Fruit fly (Drosophila melanogaster) whole organism, embryonic: Measurements from ENCODE around the gene kdn.
A peak's percentile ranks its signal among the peaks of the same experiment; 100 is the strongest.

Experiments used
- Bteb2 ChIP-seq: fragments of 200-800 bp; sonication (Bioruptor generic); optimal IDR thresholded peaks from 2 replicates; lab custom pipeline; 2016; ENCODE audit warnings: missing biosample characterization, missing genetic modification characterization
- CG10274 ChIP-seq: fragments of 200-800 bp; sonication (Bioruptor generic); optimal IDR thresholded peaks from 3 replicates; lab custom pipeline; 2017; ENCODE audit warnings: missing biosample characterization, mild to moderate bottlenecking, missing genetic modification characterization
- CG11504 ChIP-seq: fragments of 200-800 bp; sonication (Bioruptor generic); optimal IDR thresholded peaks from 3 replicates; lab custom pipeline; 2019; ENCODE audit warnings: missing biosample characterization, mild to moderate bottlenecking, missing genetic modification characterization, moderate library complexity
- CG12769 ChIP-seq: fragments of 200-800 bp; sonication (Bioruptor generic); optimal IDR thresholded peaks from 2 replicates; lab custom pipeline; 2019; ENCODE audit warnings: missing biosample characterization, mild to moderate bottlenecking, missing genetic modification characterization, moderate library complexity
- CG14860 ChIP-seq: fragments of 200-800 bp; sonication (Bioruptor generic); IDR thresholded peaks from 3 replicates; pipeline ENCODE4 v1.3.6; 2022; ENCODE audit warnings: missing biosample characterization, missing genetic modification characterization; ENCODE audit not compliant: partially characterized antibody
- CG15269 ChIP-seq: fragments of 200-800 bp; sonication (Bioruptor generic); optimal IDR thresholded peaks from 2 replicates; lab custom pipeline; 2018; ENCODE audit warnings: missing biosample characterization, mild to moderate bottlenecking, missing genetic modification characterization, moderate library complexity
- CG17186 ChIP-seq: fragments of 200-800 bp; sonication (Bioruptor generic); optimal IDR thresholded peaks from 3 replicates; lab custom pipeline; 2017; ENCODE audit warnings: missing biosample characterization, missing genetic modification reagents, missing genetic modification characterization
- CG17385 ChIP-seq: fragments of 200-800 bp; sonication (Bioruptor generic); optimal IDR thresholded peaks from 3 replicates; lab custom pipeline; 2018; ENCODE audit warnings: missing biosample characterization, mild to moderate bottlenecking, missing genetic modification characterization
- CG2678 ChIP-seq: fragments of 200-800 bp; sonication (Bioruptor generic); optimal IDR thresholded peaks from 3 replicates; lab custom pipeline; 2019; ENCODE audit warnings: missing biosample characterization, mild to moderate bottlenecking, missing genetic modification characterization, moderate library complexity
- CG30020 ChIP-seq: fragments of 200-800 bp; optimal IDR thresholded peaks from 2 replicates; lab custom pipeline; 2019; ENCODE audit warnings: missing biosample characterization, mild to moderate bottlenecking, missing genetic modification characterization, moderate library complexity
- CG32772 ChIP-seq: fragments of 200-800 bp; sonication (Bioruptor generic); IDR thresholded peaks from 2 replicates; pipeline ENCODE4 v1.3.6; 2022; ENCODE audit warnings: missing biosample characterization, missing genetic modification characterization
- CG34376 ChIP-seq: fragments of 200-800 bp; sonication (Bioruptor generic); optimal IDR thresholded peaks from 2 replicates; lab custom pipeline; 2018; ENCODE audit warnings: missing biosample characterization, mild to moderate bottlenecking, missing genetic modification characterization
- CG4730 ChIP-seq: fragments of 200-800 bp; sonication (Bioruptor generic); IDR thresholded peaks from 2 replicates; pipeline ENCODE4 v1.3.6; 2022; ENCODE audit warnings: missing biosample characterization, missing genetic modification characterization
- CG4854 ChIP-seq: fragments of 200-800 bp; sonication (Bioruptor generic); optimal IDR thresholded peaks from 2 replicates; lab custom pipeline; 2016; ENCODE audit warnings: missing biosample characterization, missing genetic modification characterization, inconsistent platforms
- CG6854 ChIP-seq: fragments of 200-800 bp; sonication (Bioruptor generic); optimal IDR thresholded peaks from 3 replicates; lab custom pipeline; 2017; ENCODE audit warnings: missing biosample characterization, mild to moderate bottlenecking, missing genetic modification characterization
- CG7839 ChIP-seq: fragments of 200-800 bp; sonication (Bioruptor generic); optimal IDR thresholded peaks from 3 replicates; lab custom pipeline; 2018; ENCODE audit warnings: missing biosample characterization, mild to moderate bottlenecking, missing genetic modification characterization, moderate library complexity
- CG8089 ChIP-seq: fragments of 200-800 bp; sonication (Bioruptor generic); optimal IDR thresholded peaks from 3 replicates; lab custom pipeline; 2016; ENCODE audit warnings: missing biosample characterization, missing genetic modification characterization
- CoRest ChIP-seq: fragments of 200-800 bp; sonication (Bioruptor generic); optimal IDR thresholded peaks from 3 replicates; lab custom pipeline; 2018; ENCODE audit warnings: missing biosample characterization, mild to moderate bottlenecking, missing genetic modification characterization, moderate library complexity
- Dp ChIP-seq: fragments of 200-800 bp; sonication (Bioruptor generic); optimal IDR thresholded peaks from 2 replicates; lab custom pipeline; 2018; ENCODE audit warnings: missing biosample characterization, mild to moderate bottlenecking, missing genetic modification characterization, moderate library complexity
- E2f1 ChIP-seq: fragments of 200-800 bp; sonication (Bioruptor generic); IDR thresholded peaks from 2 replicates; pipeline ENCODE4 v1.3.6; 2022; ENCODE audit warnings: missing biosample characterization, missing genetic modification characterization
- Hey ChIP-seq: fragments of 200-800 bp; sonication (Bioruptor generic); optimal IDR thresholded peaks from 3 replicates; lab custom pipeline; 2018; ENCODE audit warnings: missing biosample characterization, mild to moderate bottlenecking, missing genetic modification characterization
- HmgZ ChIP-seq: fragments of 200-800 bp; sonication (Bioruptor generic); optimal IDR thresholded peaks from 2 replicates; lab custom pipeline; 2018; ENCODE audit warnings: missing biosample characterization, mild to moderate bottlenecking, missing genetic modification characterization
- Hr3 ChIP-seq: fragments of 200-800 bp; sonication (Bioruptor generic); optimal IDR thresholded peaks from 3 replicates; lab custom pipeline; 2016; ENCODE audit warnings: missing biosample characterization, missing genetic modification characterization
- MBD-R2 ChIP-seq: fragments of 200-800 bp; sonication (Bioruptor generic); IDR thresholded peaks from 2 replicates; pipeline ENCODE4 v1.3.6; 2022; ENCODE audit warnings: missing biosample characterization, missing genetic modification characterization
- Meics ChIP-seq: fragments of 200-800 bp; sonication (Bioruptor generic); optimal IDR thresholded peaks from 2 replicates; lab custom pipeline; 2017; ENCODE audit warnings: missing biosample characterization, mild to moderate bottlenecking, missing genetic modification characterization
- Optix ChIP-seq: fragments of 200-800 bp; sonication (Bioruptor generic); IDR thresholded peaks from 3 replicates; pipeline ENCODE4 v1.3.6; 2022; ENCODE audit warnings: missing biosample characterization, missing genetic modification characterization
- Pdp1 ChIP-seq, 2 experiments: fragments of 200-800 bp; sonication (Bioruptor generic); optimal IDR thresholded peaks; 3 replicates each; lab custom pipeline; 2016; ENCODE audit warnings: missing biosample characterization in 2 of 2, missing genetic modification characterization in 2 of 2, mild to moderate bottlenecking in 1 of 2, moderate library complexity in 1 of 2
- Ptx1 ChIP-seq: fragments of 200-800 bp; sonication (Bioruptor generic); IDR thresholded peaks from 2 replicates; pipeline ENCODE4 v1.3.6; 2022; ENCODE audit warnings: missing biosample characterization, missing genetic modification characterization
- Sox102F ChIP-seq: fragments of 200-800 bp; sonication (Bioruptor generic); optimal IDR thresholded peaks from 2 replicates; lab custom pipeline; 2018; ENCODE audit warnings: missing biosample characterization, mild to moderate bottlenecking, missing genetic modification characterization, moderate library complexity
- Spps ChIP-seq: fragments of 200-800 bp; sonication (Bioruptor generic); optimal IDR thresholded peaks from 2 replicates; lab custom pipeline; 2018; ENCODE audit warnings: missing biosample characterization, mild to moderate bottlenecking, missing genetic modification characterization
- Usf ChIP-seq: fragments of 200-800 bp; sonication (Bioruptor generic); optimal IDR thresholded peaks from 2 replicates; lab custom pipeline; 2017; ENCODE audit warnings: missing genotype, missing biosample characterization, missing genetic modification characterization
- al ChIP-seq: fragments of 200-800 bp; sonication (Bioruptor generic); IDR thresholded peaks from 2 replicates; pipeline ENCODE4 v1.3.6; 2022; ENCODE audit warnings: missing biosample characterization, missing genetic modification characterization
- ara ChIP-seq: fragments of 200-800 bp; sonication (Bioruptor generic); IDR thresholded peaks from 2 replicates; pipeline ENCODE4 v1.3.6; 2022; ENCODE audit warnings: missing biosample characterization, missing genetic modification characterization
- bbx ChIP-seq: fragments of 200-800 bp; sonication (Bioruptor generic); IDR thresholded peaks from 2 replicates; pipeline ENCODE4 v1.3.6; 2022; ENCODE audit warnings: missing biosample characterization, missing genetic modification characterization; ENCODE audit not compliant: partially characterized antibody
- chinmo ChIP-seq: fragments of 200-800 bp; sonication (Bioruptor generic); IDR thresholded peaks from 4 replicates; pipeline ENCODE4 v1.3.6; 2022; ENCODE audit warnings: missing biosample characterization, missing genetic modification characterization; ENCODE audit not compliant: partially characterized antibody
- emc ChIP-seq: fragments of 200-800 bp; sonication (Bioruptor generic); optimal IDR thresholded peaks from 2 replicates; lab custom pipeline; 2016; ENCODE audit warnings: missing biosample characterization, missing genetic modification characterization
- exex ChIP-seq: fragments of 200-800 bp; sonication (Bioruptor generic); optimal IDR thresholded peaks from 4 replicates; lab custom pipeline; 2018; ENCODE audit warnings: missing biosample characterization, mild to moderate bottlenecking, missing genetic modification characterization, moderate library complexity
- grn ChIP-seq: fragments of 200-800 bp; sonication (Bioruptor generic); optimal IDR thresholded peaks from 3 replicates; lab custom pipeline; 2017; ENCODE audit warnings: missing biosample characterization, missing genetic modification characterization
- gsb-n ChIP-seq: fragments of 200-800 bp; sonication (Bioruptor generic); optimal IDR thresholded peaks from 3 replicates; lab custom pipeline; 2018; ENCODE audit warnings: missing biosample characterization, mild to moderate bottlenecking, missing genetic modification characterization
- ind ChIP-seq: fragments of 200-800 bp; sonication (Bioruptor generic); optimal IDR thresholded peaks from 3 replicates; lab custom pipeline; 2016; ENCODE audit warnings: missing biosample characterization, missing genetic modification characterization
- nau ChIP-seq: fragments of 200-800 bp; sonication (Bioruptor generic); optimal IDR thresholded peaks from 3 replicates; lab custom pipeline; 2017; ENCODE audit warnings: missing biosample characterization, mild to moderate bottlenecking, missing genetic modification characterization, missing genetic modification reagents
- nmo ChIP-seq: fragments of 200-800 bp; sonication (Bioruptor generic); optimal IDR thresholded peaks from 2 replicates; lab custom pipeline; 2018; ENCODE audit warnings: missing biosample characterization, mild to moderate bottlenecking, missing genetic modification characterization, moderate library complexity
- pan ChIP-seq, 4 experiments: fragments of >200 bp in 3 of 4; fragments of 200-800 bp in 1 of 4; sonication (Bioruptor generic) in 1 of 4; optimal IDR thresholded peaks in 3 of 4; IDR thresholded peaks in 1 of 4; 2 replicates each; pipeline versions ENCODE4 v1.3.6 to Lab custom; 2017 to 2022; ENCODE audit warnings: missing biosample characterization in 2 of 4, missing genetic modification characterization in 2 of 4, mixed read lengths in 1 of 4
- sd ChIP-seq: fragments of 200-800 bp; sonication (Bioruptor generic); optimal IDR thresholded peaks from 3 replicates; lab custom pipeline; 2018; ENCODE audit warnings: missing biosample characterization, mild to moderate bottlenecking, missing genetic modification characterization, moderate library complexity
- sens-2 ChIP-seq: fragments of 200-800 bp; sonication (Bioruptor generic); IDR thresholded peaks from 2 replicates; pipeline ENCODE4 v1.3.6; 2022; ENCODE audit warnings: missing biosample characterization, missing genetic modification characterization
- sima ChIP-seq: fragments of 200-800 bp; sonication (Bioruptor generic); optimal IDR thresholded peaks from 2 replicates; lab custom pipeline; 2016; ENCODE audit warnings: missing biosample characterization, missing genetic modification characterization
- sqz ChIP-seq: fragments of 200-800 bp; sonication (Bioruptor generic); optimal IDR thresholded peaks from 3 replicates; lab custom pipeline; 2018; ENCODE audit warnings: missing biosample characterization, mild to moderate bottlenecking, missing genetic modification characterization
- sug ChIP-seq: fragments of 200-800 bp; optimal IDR thresholded peaks from 2 replicates; lab custom pipeline; 2019; ENCODE audit warnings: missing biosample characterization, mild to moderate bottlenecking, missing genetic modification characterization, moderate library complexity

kdn gene

dm6 chrX:6356748-6357397, 6.4 kb downstream of the kdn start (continued):
- peak; percentile 67 for TF ChIP-seq sd (tag; lab: Kevin White, UChicago)
- no peak for TF ChIP-seq al
- TF ChIP-seq CG6854 (GFP tag; lab: Kevin White, UChicago) = peak; percentile 5
- peak; percentile 12 for TF ChIP-seq ind (GFP tag; lab: Kevin White, UChicago)
- TF ChIP-seq Hey (tag; lab: Kevin White, UChicago) = peak; percentile 75
- no peak for TF ChIP-seq sima (GFP tag; lab: Kevin White, UChicago)
- no peak for TF ChIP-seq gsb-n (tag; lab: Kevin White, UChicago)
- 0 out of 3 replicates have a peak, but pooled peaks have one; percentile 25 for TF ChIP-seq Optix (GFP tag; lab: Robert Waterston, UW)
- TF ChIP-seq CG17186 (GFP tag; lab: Kevin White, UChicago) = no peak
- no peak for TF ChIP-seq CG8089 (GFP tag; lab: Kevin White, UChicago)
- TF ChIP-seq MBD-R2 (GFP tag; lab: Robert Waterston, UW) = no peak
- peak in 1 of 2 experiments; percentile 15 for TF ChIP-seq Pdp1 (GFP tag; optimal IDR thresholded peaks at IDR 0.05; lab: Kevin White, UChicago)
- no peak for TF ChIP-seq sens-2 (GFP tag; lab: Robert Waterston, UW)
- peak; percentile 44 for TF ChIP-seq CG15269 (tag; lab: Kevin White, UChicago)
- TF ChIP-seq CG14860 (GFP tag; lab: Robert Waterston, UW) = no peak
- TF ChIP-seq nau (GFP tag; lab: Kevin White, UChicago) = no peak
- TF ChIP-seq CG17385 (GFP tag; lab: Kevin White, UChicago) = no peak
- peak; percentile 94 for TF ChIP-seq sug
- TF ChIP-seq Sox102F (GFP tag; lab: Kevin White, UChicago) = peak; percentile 13
- TF ChIP-seq CG32772 (GFP tag; lab: Robert Waterston, UW) = peak; percentile 42; the same call in 1 of the 2 replicates
- TF ChIP-seq Usf = no peak
- no peak for TF ChIP-seq CG4730 (GFP tag; lab: Robert Waterston, UW)
- no peak for TF ChIP-seq Spps
- TF ChIP-seq Ptx1 (GFP tag; lab: Robert Waterston, UW) = peak; percentile 29; the same call in 1 of the 2 replicates
- TF ChIP-seq CG34376 (GFP tag; lab: Kevin White, UChicago) = peak; percentile 89
- no peak for TF ChIP-seq emc (GFP tag; lab: Kevin White, UChicago)
- peak; percentile 32 for TF ChIP-seq Meics (GFP tag; lab: Kevin White, UChicago)
- TF ChIP-seq CG12769 (tag; lab: Kevin White, UChicago) = peak; percentile 22
- no peak for TF ChIP-seq ara (GFP tag; lab: Robert Waterston, UW)
- TF ChIP-seq CG7839 (tag; lab: Kevin White, UChicago) = peak; percentile 38
- TF ChIP-seq CG4854 = no peak
- no peak for TF ChIP-seq CG30020 (tag; lab: Kevin White, UChicago)
- peak; percentile 94 for TF ChIP-seq exex (tag; lab: Kevin White, UChicago)
- TF ChIP-seq chinmo (GFP tag; lab: Robert Waterston, UW) = peak; percentile 71; the same call in 2 of the 4 replicates
- TF ChIP-seq CoRest = peak; percentile 28
- TF ChIP-seq Hr3 (GFP tag; lab: Kevin White, UChicago) = no peak
- TF ChIP-seq sqz (GFP tag; lab: Kevin White, UChicago) = peak; percentile 64
- no peak for TF ChIP-seq bbx (GFP tag; lab: Robert Waterston, UW)
- TF ChIP-seq nmo = peak; percentile 23
- TF ChIP-seq CG11504 (tag; lab: Kevin White, UChicago) = peak; percentile 50
- TF ChIP-seq Bteb2 (GFP tag; lab: Kevin White, UChicago) = no peak
- peak; percentile 35 for TF ChIP-seq grn
- no peak for TF ChIP-seq pan (optimal IDR thresholded peaks at IDR 0.05; lab: Kevin White, UChicago)
- TF ChIP-seq pan (GFP tag; optimal IDR thresholded peaks at IDR 0.05 in 1 of 2, IDR thresholded peaks at IDR 0.05 in 1 of 2) = peak in 1 of 2 experiments; percentile 25
- peak; percentile 2 for TF ChIP-seq CG10274 (GFP tag; lab: Kevin White, UChicago)
- TF ChIP-seq HmgZ (tag; lab: Kevin White, UChicago) = peak; percentile 41
- TF ChIP-seq Dp (GFP tag; lab: Kevin White, UChicago) = no peak
- TF ChIP-seq CG2678 = peak; percentile 44
- 0 out of 2 replicates have a peak, but pooled peaks have one; percentile 27 for TF ChIP-seq E2f1 (GFP tag; lab: Robert Waterston, UW)
